Fruit fly (Drosophila melanogaster): ENCODE measurements around the gene Octbeta1R.
A peak's percentile ranks its signal among the peaks of the same experiment; 100 is the strongest.

The Octbeta1R gene

dm6 chr3R:22524344-22525072 lies 27.5 kb downstream of the Octbeta1R start (continued):
- TF ChIP-seq ems (GFP tag; optimal IDR thresholded peaks at IDR 0.05) (peak; percentile 10), CTCF (GFP tag; optimal IDR thresholded peaks at IDR 0.05) (peak; percentile 41), PHDP (tag; optimal IDR thresholded peaks at IDR 0.05) (peak; percentile 71), Mad (GFP tag; optimal IDR thresholded peaks at IDR 0.05) (peak; percentile 34), Optix (GFP tag; IDR thresholded peaks at IDR 0.05) (no peak), CG16863 (GFP tag; optimal IDR thresholded peaks at IDR 0.05) (peak; percentile 25), CG7963 (GFP tag; IDR thresholded peaks at IDR 0.05; ENCODE audit: partially characterized antibody) (no peak), CG7745 (tag; optimal IDR thresholded peaks at IDR 0.05) (peak; percentile 21), CG15479 (GFP tag; optimal IDR thresholded peaks at IDR 0.05) (no peak), CG10462 (GFP tag; optimal IDR thresholded peaks at IDR 0.05) (peak; percentile 18), CG7987 (GFP tag; optimal IDR thresholded peaks at IDR 0.05) (peak; percentile 74), Spps (tag; optimal IDR thresholded peaks at IDR 0.05) (peak; percentile 42), CG9727 (GFP tag; optimal IDR thresholded peaks at IDR 0.05) (peak; percentile 59), Fer2 (tag; optimal IDR thresholded peaks at IDR 0.05) (peak; percentile 36), seq (GFP tag; IDR thresholded peaks at IDR 0.05) (peak; percentile 82), gcm2 (GFP tag; optimal IDR thresholded peaks at IDR 0.05) (peak; percentile 29), Dbx (GFP tag; IDR thresholded peaks at IDR 0.05) (peak; percentile 30; the same call in 1 of the 3 replicates), hbn (GFP tag; IDR thresholded peaks at IDR 0.05; ENCODE audit: partially characterized antibody) (no peak), odd (GFP tag; optimal IDR thresholded peaks at IDR 0.05) (peak; percentile 82), CG3281 (GFP tag; optimal IDR thresholded peaks at IDR 0.05) (peak; percentile 38), CG6683 (GFP tag; optimal IDR thresholded peaks at IDR 0.05) (peak; percentile 45), B-H1 (GFP tag; IDR thresholded peaks at IDR 0.05) (peak; percentile 30; the same call in 1 of the 3 replicates), chif (GFP tag; optimal IDR thresholded peaks at IDR 0.05) (peak; percentile 5 to 22), bab2 (GFP tag; optimal IDR thresholded peaks at IDR 0.05) (no peak), Nf-YB (GFP tag; optimal IDR thresholded peaks at IDR 0.05) (peak; percentile 47), CG9215 (GFP tag; IDR thresholded peaks at IDR 0.05) (no peak), Usf (GFP tag; optimal IDR thresholded peaks at IDR 0.05) (no peak), Fer1 (GFP tag; optimal IDR thresholded peaks at IDR 0.05) (peak; percentile 74), bbx (GFP tag; IDR thresholded peaks at IDR 0.05; ENCODE audit: partially characterized antibody) (no peak), CG10147 (GFP tag; optimal IDR thresholded peaks at IDR 0.05) (peak; percentile 19), CG8944 (GFP tag; optimal IDR thresholded peaks at IDR 0.05) (no peak), CG14441 (GFP tag; IDR thresholded peaks at IDR 0.05) (peak; percentile 11; the same call in 1 of the 2 replicates), wdn (GFP tag; IDR thresholded peaks at IDR 0.05) (no peak), CG8765 (GFP tag; IDR thresholded peaks at IDR 0.05) (no peak), CG18619 (GFP tag; optimal IDR thresholded peaks at IDR 0.05) (peak; percentile 61), en (GFP tag; optimal IDR thresholded peaks at IDR 0.05) (peak; percentile 10), kay (GFP tag; optimal IDR thresholded peaks at IDR 0.05) (peak; percentile 53), crc (GFP tag; optimal IDR thresholded peaks at IDR 0.05) (peak; percentile 1), CG43689 (GFP tag; IDR thresholded peaks at IDR 0.05) (no peak), ssp (GFP tag; IDR thresholded peaks at IDR 0.05) (no peak), CG14965 (GFP tag; optimal IDR thresholded peaks at IDR 0.05; ENCODE audit: borderline replicate concordance) (no peak), Ets65A (GFP tag) (peak; percentile 92), CG12769 (tag; optimal IDR thresholded peaks at IDR 0.05) (peak; percentile 40), CG15011 (GFP tag; optimal IDR thresholded peaks at IDR 0.05) (peak; percentile 55), Trl (optimal IDR thresholded peaks at IDR 0.05) (no peak), Trl (GFP tag; optimal IDR thresholded peaks at IDR 0.05) (peak; percentile 62), CG34376 (GFP tag; optimal IDR thresholded peaks at IDR 0.05) (no peak), CG10321 (GFP tag; IDR thresholded peaks at IDR 0.05) (0 out of 2 replicates have a peak, but pooled peaks have one; percentile 21), CG16813 (GFP tag; IDR thresholded peaks at IDR 0.05; ENCODE audit: partially characterized antibody) (no peak), Sry-β (GFP tag; optimal IDR thresholded peaks at IDR 0.05) (peak; percentile 26)
